Fruit fly (Drosophila melanogaster) whole organism, embryonic: ENCODE measurements around the gene CG43338.

Experiments used
- Blimp-1 ChIP-seq: fragments of 200-800 bp; sonication (Bioruptor generic); optimal IDR thresholded peaks from 3 replicates; lab custom pipeline; 2018; ENCODE audit warnings: missing biosample characterization, missing genetic modification characterization, mild to moderate bottlenecking, moderate library complexity, missing genetic modification reagents
- C15 ChIP-seq: fragments of 200-800 bp; sonication (Bioruptor generic); IDR thresholded peaks from 3 replicates; pipeline ENCODE4 v1.3.6; 2022; ENCODE audit warnings: missing biosample characterization, missing genetic modification characterization
- CG12104 ChIP-seq: fragments of 200-800 bp; sonication (Bioruptor generic); optimal IDR thresholded peaks from 3 replicates; lab custom pipeline; 2016; ENCODE audit warnings: missing biosample characterization, missing genetic modification characterization
- CG13296 ChIP-seq: fragments of 200-800 bp; sonication (Bioruptor generic); optimal IDR thresholded peaks from 3 replicates; lab custom pipeline; 2018; ENCODE audit warnings: missing biosample characterization, mild to moderate bottlenecking, missing genetic modification characterization
- CG13894 ChIP-seq: fragments of 200-800 bp; sonication (Bioruptor generic); optimal IDR thresholded peaks from 3 replicates; lab custom pipeline; 2018; ENCODE audit warnings: missing biosample characterization, mild to moderate bottlenecking, missing genetic modification characterization, moderate library complexity
- CG14050 ChIP-seq: fragments of 200-800 bp; sonication (Bioruptor generic); IDR thresholded peaks from 3 replicates; pipeline ENCODE4 v1.3.6; 2022; ENCODE audit warnings: missing biosample characterization, missing genetic modification characterization
- CG15073 ChIP-seq: fragments of 200-800 bp; sonication (Bioruptor generic); optimal IDR thresholded peaks from 2 replicates; lab custom pipeline; 2016; ENCODE audit warnings: missing biosample characterization, missing genetic modification characterization
- CG1603 ChIP-seq: fragments of 200-800 bp; sonication (Bioruptor generic); optimal IDR thresholded peaks from 2 replicates; lab custom pipeline; 2019; ENCODE audit warnings: missing biosample characterization, mild to moderate bottlenecking, missing genetic modification characterization, moderate library complexity
- CG17568 ChIP-seq: fragments of 200-800 bp; sonication (Bioruptor generic); optimal IDR thresholded peaks from 2 replicates; lab custom pipeline; 2018; ENCODE audit warnings: missing biosample characterization, mild to moderate bottlenecking, missing genetic modification characterization, moderate library complexity
- CG2116 ChIP-seq: fragments of 200-800 bp; sonication (Bioruptor generic); optimal IDR thresholded peaks from 3 replicates; lab custom pipeline; 2018; ENCODE audit warnings: missing biosample characterization, mild to moderate bottlenecking, missing genetic modification characterization
- CG2120 ChIP-seq: fragments of 200-800 bp; sonication (Bioruptor generic); optimal IDR thresholded peaks from 3 replicates; lab custom pipeline; 2016; ENCODE audit warnings: missing biosample characterization, missing genetic modification characterization
- CG2712 ChIP-seq: fragments of 200-800 bp; optimal IDR thresholded peaks from 3 replicates; lab custom pipeline; 2019; ENCODE audit warnings: missing biosample characterization, mild to moderate bottlenecking, missing genetic modification characterization, moderate library complexity
- CG32767 ChIP-seq: fragments of 200-800 bp; sonication (Bioruptor generic); IDR thresholded peaks from 2 replicates; pipeline ENCODE4 v1.3.6; 2022; ENCODE audit warnings: missing biosample characterization, missing genetic modification characterization
- CG3726 ChIP-seq: fragments of 200-800 bp; sonication (Bioruptor generic); IDR thresholded peaks from 3 replicates; pipeline ENCODE4, ENCODE4 v1.3.6; 2022; ENCODE audit warnings: missing biosample characterization, missing genetic modification characterization
- CG42726 ChIP-seq: fragments of 200-800 bp; sonication (Bioruptor generic); IDR thresholded peaks from 2 replicates; pipeline ENCODE4 v1.3.6; 2022; ENCODE audit warnings: missing biosample characterization, missing genetic modification characterization; ENCODE audit not compliant: partially characterized antibody
- CG43689 ChIP-seq: fragments of 200-800 bp; sonication (Bioruptor generic); IDR thresholded peaks from 2 replicates; pipeline ENCODE4 v1.3.6; 2022; ENCODE audit warnings: missing biosample characterization, missing genetic modification characterization
- CG7786 ChIP-seq: fragments of 200-800 bp; sonication (Bioruptor generic); optimal IDR thresholded peaks from 2 replicates; lab custom pipeline; 2016; ENCODE audit warnings: missing biosample characterization, missing genetic modification characterization
- CkIIα-i1 ChIP-seq: fragments of 200-800 bp; sonication (Bioruptor generic); IDR thresholded peaks from 2 replicates; pipeline ENCODE4 v1.3.6; 2022; ENCODE audit warnings: missing biosample characterization, missing genetic modification characterization
- Doc3 ChIP-seq: fragments of 200-800 bp; sonication (Bioruptor generic); IDR thresholded peaks from 3 replicates; pipeline ENCODE4 v1.3.6; 2022; ENCODE audit warnings: missing biosample characterization, missing genetic modification characterization; ENCODE audit not compliant: partially characterized antibody
- E2f2 ChIP-seq: fragments of 200-800 bp; sonication (Bioruptor generic); IDR thresholded peaks from 2 replicates; pipeline ENCODE4 v1.3.6; 2022; ENCODE audit warnings: missing biosample characterization, missing genetic modification characterization
- Hr3 ChIP-seq: fragments of 200-800 bp; sonication (Bioruptor generic); optimal IDR thresholded peaks from 3 replicates; lab custom pipeline; 2016; ENCODE audit warnings: missing biosample characterization, missing genetic modification characterization
- Hr78 ChIP-seq, 2 experiments: fragments of 200-800 bp in 1 of 2; fragments of >200 bp in 1 of 2; sonication (Bioruptor generic) in 1 of 2; optimal IDR thresholded peaks; 2 replicates each; lab custom pipeline; 2017 to 2019; ENCODE audit warnings: missing biosample characterization in 2 of 2, missing genetic modification characterization in 2 of 2, mild to moderate bottlenecking in 1 of 2, moderate library complexity in 1 of 2
- Poxn ChIP-seq: fragments of 200-800 bp; sonication (Bioruptor generic); IDR thresholded peaks from 2 replicates; pipeline ENCODE4 v1.3.6; 2022; ENCODE audit warnings: missing biosample characterization, missing genetic modification characterization
- Rfx ChIP-seq: fragments of 200-800 bp; sonication (Bioruptor generic); IDR thresholded peaks from 2 replicates; pipeline ENCODE4 v1.3.6; 2022; ENCODE audit warnings: missing biosample characterization, missing genetic modification characterization
- ap ChIP-seq: fragments of 200-800 bp; sonication (Bioruptor generic); IDR thresholded peaks from 2 replicates; pipeline ENCODE4 v1.3.6; 2022; ENCODE audit warnings: missing biosample characterization, missing genetic modification characterization
- bowl ChIP-seq: fragments of 200-800 bp; sonication (Bioruptor generic); IDR thresholded peaks from 2 replicates; pipeline ENCODE4 v1.3.6; 2022; ENCODE audit warnings: missing biosample characterization, missing genetic modification characterization
- ci ChIP-seq: fragments of 200-800 bp; sonication (Bioruptor generic); IDR thresholded peaks from 3 replicates; pipeline ENCODE4 v1.3.6; 2022; ENCODE audit warnings: missing biosample characterization, missing genetic modification characterization
- croc ChIP-seq: fragments of 200-800 bp; sonication (Bioruptor generic); conservative IDR thresholded peaks from 3 replicates; pipeline ENCODE4 v1.3.6; 2022; ENCODE audit warnings: missing biosample characterization, missing genetic modification characterization
- danr ChIP-seq: fragments of 200-800 bp; sonication (Bioruptor generic); IDR thresholded peaks from 2 replicates; pipeline ENCODE4 v1.3.6; 2022; ENCODE audit warnings: missing biosample characterization, missing genetic modification characterization
- exex ChIP-seq: fragments of 200-800 bp; sonication (Bioruptor generic); optimal IDR thresholded peaks from 4 replicates; lab custom pipeline; 2018; ENCODE audit warnings: missing biosample characterization, mild to moderate bottlenecking, missing genetic modification characterization, moderate library complexity
- gcm2 ChIP-seq: fragments of 200-800 bp; sonication (Bioruptor generic); optimal IDR thresholded peaks from 2 replicates; lab custom pipeline; 2016; ENCODE audit warnings: missing biosample characterization, missing genetic modification characterization
- hbn ChIP-seq: fragments of 200-800 bp; sonication (Bioruptor generic); IDR thresholded peaks from 2 replicates; pipeline ENCODE4 v1.3.6; 2022; ENCODE audit warnings: missing biosample characterization, missing genetic modification characterization; ENCODE audit not compliant: partially characterized antibody
- insv ChIP-seq, 2 experiments: fragments of 200-800 bp; sonication (Bioruptor generic); optimal IDR thresholded peaks; 3 replicates each; lab custom pipeline; 2016 to 2018; ENCODE audit warnings: missing biosample characterization in 2 of 2, missing genetic modification characterization in 2 of 2
- lab ChIP-seq: fragments of 200-800 bp; sonication (Bioruptor generic); optimal IDR thresholded peaks from 3 replicates; lab custom pipeline; 2017; ENCODE audit warnings: missing biosample characterization, missing genetic modification characterization, mild to moderate bottlenecking, moderate library complexity, missing genetic modification reagents
- lilli ChIP-seq: fragments of 200-800 bp; sonication (Bioruptor generic); optimal IDR thresholded peaks from 3 replicates; lab custom pipeline; 2016; ENCODE audit warnings: missing biosample characterization, missing genetic modification characterization
- lmd ChIP-seq: fragments of 200-800 bp; sonication (Bioruptor generic); IDR thresholded peaks from 2 replicates; pipeline ENCODE4 v1.3.6; 2022; ENCODE audit warnings: missing biosample characterization, missing genetic modification characterization
- pfk ChIP-seq: fragments of 200-800 bp; sonication (Bioruptor generic); optimal IDR thresholded peaks from 2 replicates; lab custom pipeline; 2018; ENCODE audit warnings: missing biosample characterization, mild to moderate bottlenecking, missing genetic modification characterization, moderate library complexity
- ranshi ChIP-seq: fragments of 200-800 bp; sonication (Bioruptor generic); IDR thresholded peaks from 2 replicates; pipeline ENCODE4 v1.3.6; 2022; ENCODE audit warnings: missing biosample characterization, missing genetic modification characterization
- rib ChIP-seq: fragments of 200-800 bp; sonication (Bioruptor generic); IDR thresholded peaks from 2 replicates; pipeline ENCODE4 v1.3.6; 2022; ENCODE audit warnings: missing biosample characterization, missing genetic modification characterization
- scrt ChIP-seq: fragments of 200-800 bp; sonication (Bioruptor generic); optimal IDR thresholded peaks from 2 replicates; lab custom pipeline; 2018; ENCODE audit warnings: missing biosample characterization, mild to moderate bottlenecking, missing genetic modification characterization, moderate library complexity
- slbo ChIP-seq: fragments of 200-800 bp; sonication (Bioruptor generic); IDR thresholded peaks from 2 replicates; pipeline ENCODE4 v1.3.6; 2022; ENCODE audit warnings: missing biosample characterization, missing genetic modification characterization
- sr ChIP-seq: fragments of 200-800 bp; sonication (Bioruptor generic); IDR thresholded peaks from 3 replicates; pipeline ENCODE4 v1.3.6; 2022; ENCODE audit warnings: missing biosample characterization, missing genetic modification characterization
- stwl ChIP-seq: fragments of 200-800 bp; sonication (Bioruptor generic); optimal IDR thresholded peaks from 3 replicates; lab custom pipeline; 2018; ENCODE audit warnings: missing biosample characterization, mild to moderate bottlenecking, missing genetic modification characterization, moderate library complexity
- unc-4 ChIP-seq: fragments of 200-800 bp; sonication (Bioruptor generic); IDR thresholded peaks from 2 replicates; pipeline ENCODE4 v1.3.6; 2022; ENCODE audit warnings: missing biosample characterization, missing genetic modification characterization; ENCODE audit not compliant: partially characterized antibody
- vnd ChIP-seq: fragments of 200-800 bp; sonication (Bioruptor generic); IDR thresholded peaks from 3 replicates; pipeline ENCODE4 v1.3.6; 2022; ENCODE audit warnings: missing biosample characterization, missing genetic modification characterization; ENCODE audit not compliant: partially characterized antibody
- wek ChIP-seq: fragments of 200-800 bp; sonication (Bioruptor generic); optimal IDR thresholded peaks from 3 replicates; lab custom pipeline; 2018; ENCODE audit warnings: missing biosample characterization, mild to moderate bottlenecking, missing genetic modification characterization, moderate library complexity
- wor ChIP-seq: fragments of 200-800 bp; sonication (Bioruptor generic); IDR thresholded peaks from 2 replicates; pipeline ENCODE4 v1.3.6; 2022; ENCODE audit warnings: missing biosample characterization, missing genetic modification characterization
- zfh1 ChIP-seq: fragments of 200-800 bp; sonication (Bioruptor generic); IDR thresholded peaks from 3 replicates; pipeline ENCODE4 v1.3.6; 2022; ENCODE audit warnings: missing biosample characterization, missing genetic modification characterization

Gene CG43338

dm6 chr2L:18681903-18682302 lies 10.9 kb upstream of the CG43338 start, which contains the start of gene tos (continued):
- no peak for TF ChIP-seq Blimp-1 (GFP tag; lab: Kevin White, UChicago)
- peak; percentile 92 for TF ChIP-seq stwl
- TF ChIP-seq CkIIα-i1 (GFP tag; lab: Robert Waterston, UW), result no peak

- TF ChIP-seq sr (GFP tag; lab: Robert Waterston, UW) (no peak), CG7786 (GFP tag; lab: Kevin White, UChicago) (peak; percentile 33), ranshi (0 out of 2 replicates have a peak, but pooled peaks have one; percentile 31), vnd (GFP tag; lab: Robert Waterston, UW) (no peak), insv (GFP tag; optimal IDR thresholded peaks at IDR 0.05; lab: Kevin White, UChicago) (no peak), zfh1 (no peak), CG32767 (GFP tag; lab: Robert Waterston, UW) (no peak), CG13894 (tag; lab: Kevin White, UChicago) (no peak), exex (tag; lab: Kevin White, UChicago) (no peak), lab (no peak), Rfx (GFP tag; lab: Robert Waterston, UW) (0 out of 2 replicates have a peak, but pooled peaks have one; percentile 29), CG42726 (GFP tag; lab: Robert Waterston, UW) (no peak), CG12104 (GFP tag; lab: Kevin White, UChicago) (peak; percentile 5), E2f2 (0 out of 2 replicates have a peak, but pooled peaks have one; percentile 5), Hr3 (GFP tag; lab: Kevin White, UChicago) (no peak), lilli (GFP tag; lab: Kevin White, UChicago) (peak; percentile 20), danr (GFP tag; lab: Robert Waterston, UW) (no peak), scrt (GFP tag; lab: Kevin White, UChicago) (no peak), CG15073 (GFP tag; lab: Kevin White, UChicago) (no peak), rib (GFP tag; lab: Robert Waterston, UW) (no peak), lmd (GFP tag; lab: Robert Waterston, UW) (peak; percentile 7; the same call in 1 of the 2 replicates), ci (GFP tag; lab: Robert Waterston, UW) (0 out of 3 replicates have a peak, but pooled peaks have one; percentile 31), pfk (no peak), CG43689 (no peak), CG13296 (no peak), wor (GFP tag; lab: Robert Waterston, UW) (no peak), croc (GFP tag; lab: Robert Waterston, UW) (no peak), gcm2 (no peak), Doc3 (GFP tag; lab: Robert Waterston, UW) (no peak), Hr78 (GFP tag; optimal IDR thresholded peaks at IDR 0.05; lab: Kevin White, UChicago) (no peak), unc-4 (no peak), Poxn (GFP tag; lab: Robert Waterston, UW) (no peak), CG3726 (GFP tag; lab: Robert Waterston, UW) (0 out of 3 replicates have a peak, but pooled peaks have one; percentile 8), slbo (peak; percentile 31), CG14050 (no peak), C15 (GFP tag; lab: Robert Waterston, UW) (no peak), bowl (no peak), hbn (no peak), CG2712 (tag; lab: Kevin White, UChicago) (no peak), wek (no peak), CG17568 (GFP tag; lab: Kevin White, UChicago) (no peak), CG2120 (GFP tag; lab: Kevin White, UChicago) (peak; percentile 53), ap (GFP tag; lab: Robert Waterston, UW) (no peak), CG2116 (no peak), CG1603 (tag; lab: Kevin White, UChicago) (no peak)
Measured at dm6 chr2L:18677910-18678639, 7.0 kb upstream of the CG43338 start.
